Fruit fly (Drosophila melanogaster) whole organism, embryonic: Measurements from ENCODE around the gene CG44385.
A peak's percentile ranks its signal among the peaks of the same experiment; 100 is the strongest.

ENCODE experiments used
- B-H2 ChIP-seq: fragments of 200-800 bp; sonication (Bioruptor generic); optimal IDR thresholded peaks from 2 replicates; lab custom pipeline; 2018; ENCODE audit warnings: missing biosample characterization, mild to moderate bottlenecking, missing genetic modification characterization
- C15 ChIP-seq: fragments of 200-800 bp; sonication (Bioruptor generic); IDR thresholded peaks from 3 replicates; pipeline ENCODE4 v1.3.6; 2022; ENCODE audit warnings: missing biosample characterization, missing genetic modification characterization
- CG10147 ChIP-seq: fragments of 200-800 bp; sonication (Bioruptor generic); optimal IDR thresholded peaks from 2 replicates; lab custom pipeline; 2019; ENCODE audit warnings: missing biosample characterization, mild to moderate bottlenecking, missing genetic modification characterization, moderate library complexity
- CG10321 ChIP-seq: fragments of 200-800 bp; sonication (Bioruptor generic); IDR thresholded peaks from 2 replicates; pipeline ENCODE4 v1.3.6; 2022; ENCODE audit warnings: missing biosample characterization, missing genetic modification characterization
- CG10366 ChIP-seq: fragments of 200-800 bp; sonication (Bioruptor generic); IDR thresholded peaks from 2 replicates; pipeline ENCODE4 v1.3.6; 2022; ENCODE audit warnings: missing biosample characterization, missing genetic modification characterization
- CG10431 ChIP-seq: fragments of 200-800 bp; sonication (Bioruptor generic); optimal IDR thresholded peaks from 3 replicates; lab custom pipeline; 2018; ENCODE audit warnings: missing biosample characterization, mild to moderate bottlenecking, missing genetic modification characterization
- CG11398 ChIP-seq: fragments of 200-800 bp; sonication (Bioruptor generic); optimal IDR thresholded peaks from 2 replicates; lab custom pipeline; 2016; ENCODE audit warnings: missing biosample characterization, missing genetic modification characterization
- CG11695 ChIP-seq: fragments of 200-800 bp; sonication (Bioruptor generic); IDR thresholded peaks from 3 replicates; pipeline ENCODE4 v1.3.6; 2022; ENCODE audit warnings: missing biosample characterization, missing genetic modification characterization
- CG12769 ChIP-seq: fragments of 200-800 bp; sonication (Bioruptor generic); optimal IDR thresholded peaks from 2 replicates; lab custom pipeline; 2019; ENCODE audit warnings: missing biosample characterization, mild to moderate bottlenecking, missing genetic modification characterization, moderate library complexity
- CG14050 ChIP-seq: fragments of 200-800 bp; sonication (Bioruptor generic); IDR thresholded peaks from 3 replicates; pipeline ENCODE4 v1.3.6; 2022; ENCODE audit warnings: missing biosample characterization, missing genetic modification characterization
- CG15011 ChIP-seq: fragments of 200-800 bp; sonication (Bioruptor generic); optimal IDR thresholded peaks from 3 replicates; lab custom pipeline; 2018; ENCODE audit warnings: missing biosample characterization, mild to moderate bottlenecking, missing genetic modification characterization
- CG1529 ChIP-seq: fragments of 200-800 bp; sonication (Bioruptor generic); optimal IDR thresholded peaks from 3 replicates; lab custom pipeline; 2018; ENCODE audit warnings: missing biosample characterization, missing genetic modification characterization
- CG16779 ChIP-seq: fragments of 200-800 bp; sonication (Bioruptor generic); IDR thresholded peaks from 2 replicates; pipeline ENCODE4 v1.3.6; 2022; ENCODE audit warnings: missing biosample characterization, missing genetic modification characterization
- CG17568 ChIP-seq: fragments of 200-800 bp; sonication (Bioruptor generic); optimal IDR thresholded peaks from 2 replicates; lab custom pipeline; 2018; ENCODE audit warnings: missing biosample characterization, mild to moderate bottlenecking, missing genetic modification characterization, moderate library complexity
- CG17612 ChIP-seq: fragments of 200-800 bp; sonication (Bioruptor generic); IDR thresholded peaks from 2 replicates; pipeline ENCODE4 v1.3.6; 2022; ENCODE audit warnings: missing biosample characterization, missing genetic modification characterization
- CG1792 ChIP-seq: fragments of 200-800 bp; sonication (Bioruptor generic); optimal IDR thresholded peaks from 2 replicates; lab custom pipeline; 2016; ENCODE audit warnings: missing biosample characterization, missing genetic modification characterization
- CG18619 ChIP-seq: fragments of 200-800 bp; sonication (Bioruptor generic); optimal IDR thresholded peaks from 3 replicates; lab custom pipeline; 2017; ENCODE audit warnings: missing biosample characterization, mild to moderate bottlenecking, missing genetic modification characterization
- CG2120 ChIP-seq: fragments of 200-800 bp; sonication (Bioruptor generic); optimal IDR thresholded peaks from 3 replicates; lab custom pipeline; 2016; ENCODE audit warnings: missing biosample characterization, missing genetic modification characterization
- CG4820 ChIP-seq: fragments of 200-800 bp; sonication (Bioruptor generic); optimal IDR thresholded peaks from 3 replicates; lab custom pipeline; 2016; ENCODE audit warnings: missing biosample characterization, missing genetic modification characterization
- CG8290 ChIP-seq, 3 experiments: fragments of 200-800 bp; sonication (Bioruptor generic); optimal IDR thresholded peaks; 2 replicates each; lab custom pipeline; 2016 to 2019; ENCODE audit warnings: missing biosample characterization in 3 of 3, missing genetic modification characterization in 3 of 3, mild to moderate bottlenecking in 2 of 3, moderate library complexity in 1 of 3
- Eip74EF ChIP-seq, 2 experiments: fragments of 200-800 bp in 1 of 2; fragments of >200 bp in 1 of 2; sonication (Bioruptor generic) in 1 of 2; optimal IDR thresholded peaks; 2 replicates each; lab custom pipeline; 2017 to 2019; ENCODE audit warnings: missing biosample characterization in 2 of 2, missing genetic modification characterization in 2 of 2, mild to moderate bottlenecking in 1 of 2, moderate library complexity in 1 of 2
- Fer3 ChIP-seq: fragments of 200-800 bp; sonication (Bioruptor generic); optimal IDR thresholded peaks from 2 replicates; lab custom pipeline; 2018; ENCODE audit warnings: missing biosample characterization, mild to moderate bottlenecking, missing genetic modification characterization, moderate library complexity
- HHEX ChIP-seq: fragments of 200-800 bp; sonication (Bioruptor generic); optimal IDR thresholded peaks from 3 replicates; lab custom pipeline; 2017; ENCODE audit warnings: missing biosample characterization, mild to moderate bottlenecking, missing genetic modification characterization, missing genetic modification reagents
- Mad ChIP-seq: fragments of 200-800 bp; sonication (Bioruptor generic); optimal IDR thresholded peaks from 2 replicates; lab custom pipeline; 2016; ENCODE audit warnings: missing biosample characterization, missing genetic modification characterization
- NC2α ChIP-seq: fragments of 200-800 bp; sonication (Bioruptor generic); optimal IDR thresholded peaks from 2 replicates; lab custom pipeline; 2016; ENCODE audit warnings: missing biosample characterization, missing genetic modification characterization
- Nf-YB ChIP-seq: fragments of 200-800 bp; sonication (Bioruptor generic); optimal IDR thresholded peaks from 3 replicates; lab custom pipeline; 2019; ENCODE audit warnings: missing biosample characterization, mild to moderate bottlenecking, missing genetic modification characterization, moderate library complexity
- Rfx ChIP-seq: fragments of 200-800 bp; sonication (Bioruptor generic); IDR thresholded peaks from 2 replicates; pipeline ENCODE4 v1.3.6; 2022; ENCODE audit warnings: missing biosample characterization, missing genetic modification characterization
- Trl ChIP-seq, 3 experiments: fragments of >200 bp in 2 of 3; fragments of 200-800 bp in 1 of 3; sonication (Bioruptor generic) in 1 of 3; optimal IDR thresholded peaks; 2 replicates in 1 of 3; 3 replicates in 2 of 3; lab custom pipeline; 2016 to 2017; ENCODE audit warnings: missing biosample characterization in 1 of 3, missing genetic modification characterization in 1 of 3
- YL-1 ChIP-seq: fragments of 200-800 bp; sonication (Bioruptor generic); optimal IDR thresholded peaks from 3 replicates; lab custom pipeline; 2017; ENCODE audit warnings: missing biosample characterization, mild to moderate bottlenecking, missing genetic modification characterization
- abd-A ChIP-seq: fragments of 200-800 bp; sonication (Bioruptor generic); optimal IDR thresholded peaks from 3 replicates; lab custom pipeline; 2019; ENCODE audit warnings: missing biosample characterization, mild to moderate bottlenecking, missing genetic modification characterization, moderate library complexity
- ap ChIP-seq: fragments of 200-800 bp; sonication (Bioruptor generic); IDR thresholded peaks from 2 replicates; pipeline ENCODE4 v1.3.6; 2022; ENCODE audit warnings: missing biosample characterization, missing genetic modification characterization
- corto ChIP-seq: fragments of 200-800 bp; sonication (Bioruptor generic); optimal IDR thresholded peaks from 2 replicates; lab custom pipeline; 2016; ENCODE audit warnings: missing biosample characterization, mild to moderate bottlenecking, missing genetic modification characterization, moderate library complexity
- crc ChIP-seq: fragments of 200-800 bp; sonication (Bioruptor generic); optimal IDR thresholded peaks from 2 replicates; lab custom pipeline; 2016; ENCODE audit warnings: missing biosample characterization, missing genetic modification characterization
- dati ChIP-seq: fragments of 200-800 bp; sonication (Bioruptor generic); IDR thresholded peaks from 2 replicates; pipeline ENCODE4 v1.3.6; 2022; ENCODE audit warnings: missing biosample characterization, missing genetic modification characterization
- disco-r ChIP-seq: fragments of 200-800 bp; sonication (Bioruptor generic); optimal IDR thresholded peaks from 2 replicates; lab custom pipeline; 2016; ENCODE audit warnings: missing biosample characterization, missing genetic modification characterization
- inv ChIP-seq: fragments of 200-800 bp; sonication (Bioruptor generic); IDR thresholded peaks from 2 replicates; pipeline ENCODE4 v1.3.6; 2022; ENCODE audit warnings: missing biosample characterization, missing genetic modification characterization; ENCODE audit not compliant: partially characterized antibody
- jing ChIP-seq: fragments of 200-800 bp; sonication (Bioruptor generic); optimal IDR thresholded peaks from 2 replicates; lab custom pipeline; 2018; ENCODE audit warnings: missing biosample characterization, mild to moderate bottlenecking, missing genetic modification characterization
- mirr ChIP-seq: fragments of 200-800 bp; sonication (Bioruptor generic); optimal IDR thresholded peaks from 3 replicates; lab custom pipeline; 2018; ENCODE audit warnings: missing biosample characterization, mild to moderate bottlenecking, missing genetic modification characterization
- nerfin-1 ChIP-seq: fragments of 200-800 bp; sonication (Bioruptor generic); optimal IDR thresholded peaks from 3 replicates; lab custom pipeline; 2019; ENCODE audit warnings: missing biosample characterization, mild to moderate bottlenecking, missing genetic modification characterization, moderate library complexity
- prd ChIP-seq, 3 experiments: fragments of >200 bp in 2 of 3; fragments of 200-800 bp in 1 of 3; sonication (Bioruptor generic) in 1 of 3; optimal IDR thresholded peaks in 2 of 3; IDR thresholded peaks in 1 of 3; 2 replicates in 2 of 3; 3 replicates in 1 of 3; pipeline versions ENCODE4 v1.3.6 to Lab custom; 2017 to 2022; ENCODE audit warnings: missing biosample characterization in 1 of 3, missing genetic modification characterization in 1 of 3
- sd ChIP-seq: fragments of 200-800 bp; sonication (Bioruptor generic); optimal IDR thresholded peaks from 3 replicates; lab custom pipeline; 2018; ENCODE audit warnings: missing biosample characterization, mild to moderate bottlenecking, missing genetic modification characterization, moderate library complexity
- slbo ChIP-seq: fragments of 200-800 bp; sonication (Bioruptor generic); IDR thresholded peaks from 2 replicates; pipeline ENCODE4 v1.3.6; 2022; ENCODE audit warnings: missing biosample characterization, missing genetic modification characterization
- tin ChIP-seq: fragments of 200-800 bp; sonication (Bioruptor generic); optimal IDR thresholded peaks from 3 replicates; lab custom pipeline; 2016; ENCODE audit warnings: missing biosample characterization, missing genetic modification characterization
- toy ChIP-seq: fragments of 200-800 bp; sonication (Bioruptor generic); IDR thresholded peaks from 2 replicates; pipeline ENCODE4 v1.3.6; 2022; ENCODE audit warnings: missing biosample characterization, missing genetic modification characterization
- usp ChIP-seq: fragments of >200 bp; optimal IDR thresholded peaks from 2 replicates; lab custom pipeline; 2017; ENCODE audit warnings: missing biosample characterization, missing genetic modification characterization
- vnd ChIP-seq: fragments of 200-800 bp; sonication (Bioruptor generic); IDR thresholded peaks from 3 replicates; pipeline ENCODE4 v1.3.6; 2022; ENCODE audit warnings: missing biosample characterization, missing genetic modification characterization; ENCODE audit not compliant: partially characterized antibody
- vvl ChIP-seq: fragments of 200-800 bp; sonication (Bioruptor generic); IDR thresholded peaks from 2 replicates; pipeline ENCODE4 v1.3.6; 2022; ENCODE audit warnings: missing biosample characterization, missing genetic modification characterization
- wek ChIP-seq: fragments of 200-800 bp; sonication (Bioruptor generic); optimal IDR thresholded peaks from 3 replicates; lab custom pipeline; 2018; ENCODE audit warnings: missing biosample characterization, mild to moderate bottlenecking, missing genetic modification characterization, moderate library complexity

Gene CG44385

DNA sequence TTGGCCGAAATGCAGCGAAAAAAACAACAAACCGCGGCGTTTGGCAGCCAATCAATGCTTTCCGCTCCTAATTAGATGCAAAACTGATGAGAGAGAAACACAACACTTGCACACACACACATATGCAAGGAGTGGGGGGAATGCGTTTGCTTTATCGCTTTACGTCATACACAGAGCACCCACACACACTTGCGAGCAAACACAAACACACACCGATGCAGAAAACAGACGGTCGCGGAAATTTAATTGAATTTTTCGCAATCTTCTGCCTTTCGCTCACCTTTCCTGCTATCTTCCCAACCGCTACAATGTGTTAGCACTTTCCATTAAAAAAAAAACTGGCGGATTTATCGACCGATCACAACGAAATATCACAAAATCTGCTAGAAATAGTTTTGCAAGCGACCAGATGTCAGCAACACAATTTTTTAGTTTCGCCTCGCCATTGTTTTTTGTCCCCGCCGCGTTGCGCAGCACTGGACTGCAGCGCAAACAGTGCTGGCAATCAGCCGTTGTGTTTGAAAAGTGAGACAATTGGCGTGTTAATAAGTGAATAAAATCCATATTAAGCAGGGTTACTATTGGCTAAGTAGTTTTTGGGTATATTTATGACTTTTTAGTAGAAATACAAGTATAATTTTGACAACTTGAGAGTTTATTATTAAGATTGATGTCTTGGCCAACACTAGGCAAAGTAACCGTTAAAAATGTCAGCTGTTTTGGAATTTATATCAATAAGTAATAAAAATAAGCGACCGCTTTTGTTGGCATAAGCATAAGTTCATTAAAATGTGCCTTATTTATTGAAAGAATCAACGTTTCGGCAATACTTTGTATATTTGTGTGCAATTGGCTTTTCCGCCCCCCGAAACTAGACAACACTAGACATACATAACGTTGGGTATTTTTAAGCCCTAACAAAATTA lies 4.6 kb upstream of the CG44385 start, which contains the start of gene Klp10A (continued):
- no peak for TF ChIP-seq jing (GFP tag; lab: Kevin White, UChicago)
- TF ChIP-seq slbo (GFP tag; lab: Robert Waterston, UW), result peak; percentile 58
- TF ChIP-seq nerfin-1 (tag; lab: Kevin White, UChicago), result peak; percentile 87
- no peak for TF ChIP-seq prd (optimal IDR thresholded peaks at IDR 0.05; lab: Kevin White, UChicago)
- no peak for TF ChIP-seq prd (GFP tag; IDR thresholded peaks at IDR 0.05; lab: Robert Waterston, UW)
- no peak for TF ChIP-seq CG8290 (GFP tag; optimal IDR thresholded peaks at IDR 0.05; lab: Kevin White, UChicago)
- TF ChIP-seq CG8290 (tag; optimal IDR thresholded peaks at IDR 0.05; lab: Kevin White, UChicago), result no peak
- TF ChIP-seq CG12769 (tag; lab: Kevin White, UChicago), result no peak
- no peak for TF ChIP-seq CG1529 (GFP tag; lab: Kevin White, UChicago)
- TF ChIP-seq vnd (GFP tag; lab: Robert Waterston, UW), result no peak
- TF ChIP-seq ap (GFP tag; lab: Robert Waterston, UW), result no peak
- TF ChIP-seq CG10431 (GFP tag; lab: Kevin White, UChicago), result no peak
- TF ChIP-seq wek (GFP tag; lab: Kevin White, UChicago), result no peak
- TF ChIP-seq tin (GFP tag; lab: Kevin White, UChicago), result no peak
- no peak for TF ChIP-seq CG11695 (GFP tag; lab: Robert Waterston, UW)
- peak; percentile 34 for TF ChIP-seq NC2α (GFP tag; lab: Kevin White, UChicago)
- no peak for TF ChIP-seq CG10147 (GFP tag; lab: Kevin White, UChicago)
- TF ChIP-seq Rfx (GFP tag; lab: Robert Waterston, UW), result peak; percentile 44; the same call in 1 of the 2 replicates
- no peak for TF ChIP-seq CG15011 (GFP tag; lab: Kevin White, UChicago)
- no peak for TF ChIP-seq CG17568 (GFP tag; lab: Kevin White, UChicago)
- no peak for TF ChIP-seq Eip74EF (GFP tag; optimal IDR thresholded peaks at IDR 0.05; lab: Kevin White, UChicago)
- TF ChIP-seq CG14050 (GFP tag; lab: Robert Waterston, UW), result no peak
- TF ChIP-seq C15 (GFP tag; lab: Robert Waterston, UW), result no peak
- no peak for TF ChIP-seq CG10321 (GFP tag; lab: Robert Waterston, UW)
- no peak for TF ChIP-seq CG10366 (GFP tag; lab: Robert Waterston, UW)
- TF ChIP-seq inv (GFP tag; lab: Robert Waterston, UW), result no peak
- no peak for TF ChIP-seq Trl (optimal IDR thresholded peaks at IDR 0.05; lab: Kevin White, UChicago)
- TF ChIP-seq Trl (GFP tag; optimal IDR thresholded peaks at IDR 0.05; lab: Kevin White, UChicago), result no peak
- TF ChIP-seq mirr (GFP tag; lab: Kevin White, UChicago), result no peak
- TF ChIP-seq CG2120 (GFP tag; lab: Kevin White, UChicago), result peak; percentile 36
- TF ChIP-seq HHEX (GFP tag; lab: Kevin White, UChicago), result peak; percentile 7
- no peak for TF ChIP-seq crc
- TF ChIP-seq YL-1 (GFP tag; lab: Kevin White, UChicago), result no peak
- TF ChIP-seq toy (GFP tag; lab: Robert Waterston, UW), result no peak
- no peak for TF ChIP-seq B-H2 (GFP tag; lab: Kevin White, UChicago)
- TF ChIP-seq corto (GFP tag; lab: Kevin White, UChicago), result no peak
- TF ChIP-seq CG11398 (GFP tag; lab: Kevin White, UChicago), result no peak
- TF ChIP-seq dati (GFP tag; lab: Robert Waterston, UW), result no peak
- TF ChIP-seq CG4820 (GFP tag; lab: Kevin White, UChicago), result no peak
- peak; percentile 9; the same call in 1 of the 2 replicates for TF ChIP-seq vvl (GFP tag; lab: Robert Waterston, UW)
- TF ChIP-seq abd-A (tag; lab: Kevin White, UChicago), result no peak
- TF ChIP-seq CG16779 (GFP tag; lab: Robert Waterston, UW), result no peak
- TF ChIP-seq CG18619 (GFP tag; lab: Kevin White, UChicago), result no peak
- TF ChIP-seq Nf-YB (GFP tag; lab: Kevin White, UChicago), result no peak
- no peak for TF ChIP-seq Fer3 (tag; lab: Kevin White, UChicago)
- TF ChIP-seq CG17612 (GFP tag; lab: Robert Waterston, UW), result no peak
- no peak for TF ChIP-seq disco-r (GFP tag; lab: Kevin White, UChicago)
- no peak for TF ChIP-seq sd (tag; lab: Kevin White, UChicago)
- no peak for TF ChIP-seq usp
- TF ChIP-seq CG1792, result no peak
- no peak for TF ChIP-seq Mad (GFP tag; lab: Kevin White, UChicago)
